Fruit fly (Drosophila melanogaster) whole organism, embryonic: ENCODE data around the gene CG10283.

ENCODE experiments used
- Bgb ChIP-seq: fragments of 200-800 bp; sonication (Bioruptor generic); IDR thresholded peaks from 2 replicates; pipeline ENCODE4 v1.3.6; 2022; ENCODE audit warnings: missing biosample characterization, missing genetic modification characterization; ENCODE audit not compliant: partially characterized antibody
- CG1024 ChIP-seq: fragments of 200-800 bp; sonication (Bioruptor generic); IDR thresholded peaks from 2 replicates; pipeline ENCODE4 v1.3.6; 2022; ENCODE audit warnings: missing biosample characterization, missing genetic modification characterization
- CG11093 ChIP-seq: fragments of 200-800 bp; sonication (Bioruptor generic); IDR thresholded peaks from 3 replicates; pipeline ENCODE4 v1.3.6; 2022; ENCODE audit warnings: missing biosample characterization, missing genetic modification characterization
- CG11695 ChIP-seq: fragments of 200-800 bp; sonication (Bioruptor generic); IDR thresholded peaks from 3 replicates; pipeline ENCODE4 v1.3.6; 2022; ENCODE audit warnings: missing biosample characterization, missing genetic modification characterization
- CG12769 ChIP-seq: fragments of 200-800 bp; sonication (Bioruptor generic); optimal IDR thresholded peaks from 2 replicates; lab custom pipeline; 2019; ENCODE audit warnings: missing biosample characterization, mild to moderate bottlenecking, missing genetic modification characterization, moderate library complexity
- CG14860 ChIP-seq: fragments of 200-800 bp; sonication (Bioruptor generic); IDR thresholded peaks from 3 replicates; pipeline ENCODE4 v1.3.6; 2022; ENCODE audit warnings: missing biosample characterization, missing genetic modification characterization; ENCODE audit not compliant: partially characterized antibody
- CG15011 ChIP-seq: fragments of 200-800 bp; sonication (Bioruptor generic); optimal IDR thresholded peaks from 3 replicates; lab custom pipeline; 2018; ENCODE audit warnings: missing biosample characterization, mild to moderate bottlenecking, missing genetic modification characterization
- CG17612 ChIP-seq: fragments of 200-800 bp; sonication (Bioruptor generic); IDR thresholded peaks from 2 replicates; pipeline ENCODE4 v1.3.6; 2022; ENCODE audit warnings: missing biosample characterization, missing genetic modification characterization
- CG18764 ChIP-seq: fragments of 200-800 bp; sonication (Bioruptor generic); optimal IDR thresholded peaks from 3 replicates; lab custom pipeline; 2016; ENCODE audit warnings: missing biosample characterization, missing genetic modification characterization
- CG2199 ChIP-seq: fragments of 200-800 bp; sonication (Bioruptor generic); IDR thresholded peaks from 3 replicates; pipeline ENCODE4 v1.3.6; 2022; ENCODE audit warnings: missing biosample characterization, missing genetic modification characterization
- CG2712 ChIP-seq: fragments of 200-800 bp; optimal IDR thresholded peaks from 3 replicates; lab custom pipeline; 2019; ENCODE audit warnings: missing biosample characterization, mild to moderate bottlenecking, missing genetic modification characterization, moderate library complexity
- CG30403 ChIP-seq: fragments of 200-800 bp; sonication (Bioruptor generic); optimal IDR thresholded peaks from 3 replicates; lab custom pipeline; 2016; ENCODE audit warnings: missing biosample characterization, missing genetic modification characterization
- CG31365 ChIP-seq: fragments of 200-800 bp; sonication (Bioruptor generic); optimal IDR thresholded peaks from 2 replicates; lab custom pipeline; 2018; ENCODE audit warnings: missing biosample characterization, mild to moderate bottlenecking, missing genetic modification characterization
- CG33213 ChIP-seq: fragments of 200-800 bp; sonication (Bioruptor generic); optimal IDR thresholded peaks from 3 replicates; lab custom pipeline; 2016; ENCODE audit warnings: missing biosample characterization, missing genetic modification characterization
- CG34422 ChIP-seq: fragments of 200-800 bp; sonication (Bioruptor generic); IDR thresholded peaks from 3 replicates; pipeline ENCODE4 v1.3.6; 2022; ENCODE audit warnings: missing biosample characterization, missing genetic modification characterization
- CG4617 ChIP-seq: fragments of 200-800 bp; sonication (Bioruptor generic); optimal IDR thresholded peaks from 3 replicates; lab custom pipeline; 2016; ENCODE audit warnings: missing biosample characterization, missing genetic modification characterization, borderline replicate concordance
- CG6791 ChIP-seq: fragments of 200-800 bp; sonication (Bioruptor generic); IDR thresholded peaks from 3 replicates; pipeline ENCODE4 v1.3.6; 2022; ENCODE audit warnings: missing biosample characterization, missing genetic modification characterization; ENCODE audit not compliant: partially characterized antibody
- CG8290 ChIP-seq, 3 experiments: fragments of 200-800 bp; sonication (Bioruptor generic); optimal IDR thresholded peaks; 2 replicates each; lab custom pipeline; 2016 to 2019; ENCODE audit warnings: missing biosample characterization in 3 of 3, missing genetic modification characterization in 3 of 3, mild to moderate bottlenecking in 2 of 3, moderate library complexity in 1 of 3
- CTCF ChIP-seq: fragments of 200-800 bp; sonication (Bioruptor generic); optimal IDR thresholded peaks from 2 replicates; lab custom pipeline; 2017; ENCODE audit warnings: missing biosample characterization, mild to moderate bottlenecking, missing genetic modification characterization, moderate library complexity
- CkIIα-i1 ChIP-seq: fragments of 200-800 bp; sonication (Bioruptor generic); IDR thresholded peaks from 2 replicates; pipeline ENCODE4 v1.3.6; 2022; ENCODE audit warnings: missing biosample characterization, missing genetic modification characterization
- D ChIP-seq, 2 experiments: fragments of 200-800 bp in 1 of 2; fragments of >200 bp in 1 of 2; sonication (Bioruptor generic) in 1 of 2; optimal IDR thresholded peaks; 2 replicates in 1 of 2; 3 replicates in 1 of 2; lab custom pipeline; 2017; ENCODE audit warnings: mild to moderate bottlenecking in 1 of 2, missing biosample characterization in 1 of 2, missing genetic modification characterization in 1 of 2, missing genetic modification reagents in 1 of 2
- Dp ChIP-seq: fragments of 200-800 bp; sonication (Bioruptor generic); optimal IDR thresholded peaks from 2 replicates; lab custom pipeline; 2018; ENCODE audit warnings: missing biosample characterization, mild to moderate bottlenecking, missing genetic modification characterization, moderate library complexity
- Elba2 ChIP-seq: fragments of 200-800 bp; sonication (Bioruptor generic); optimal IDR thresholded peaks from 3 replicates; lab custom pipeline; 2016; ENCODE audit warnings: missing biosample characterization, missing genetic modification characterization
- Gug ChIP-seq: fragments of 200-800 bp; sonication (Bioruptor generic); IDR thresholded peaks from 4 replicates; pipeline ENCODE4 v1.3.6; 2022; ENCODE audit warnings: missing biosample characterization, missing genetic modification characterization
- Hmx ChIP-seq: fragments of 200-800 bp; sonication (Bioruptor generic); optimal IDR thresholded peaks from 2 replicates; lab custom pipeline; 2016; ENCODE audit warnings: missing biosample characterization, missing genetic modification characterization
- Lhr ChIP-seq: fragments of 200-800 bp; sonication (Bioruptor generic); optimal IDR thresholded peaks from 3 replicates; lab custom pipeline; 2017; ENCODE audit warnings: mild to moderate bottlenecking, missing biosample characterization, missing genetic modification reagents, missing genetic modification characterization
- MBD-R2 ChIP-seq: fragments of 200-800 bp; sonication (Bioruptor generic); IDR thresholded peaks from 2 replicates; pipeline ENCODE4 v1.3.6; 2022; ENCODE audit warnings: missing biosample characterization, missing genetic modification characterization
- Ravus ChIP-seq: fragments of 200-800 bp; sonication (Bioruptor generic); IDR thresholded peaks from 2 replicates; pipeline ENCODE4 v1.3.6; 2022; ENCODE audit warnings: missing biosample characterization, missing genetic modification characterization
- Side ChIP-seq: fragments of 200-800 bp; sonication (Bioruptor generic); optimal IDR thresholded peaks from 2 replicates; lab custom pipeline; 2016; ENCODE audit warnings: missing biosample characterization, missing genetic modification characterization
- Ssrp ChIP-seq: fragments of 200-800 bp; sonication (Bioruptor generic); optimal IDR thresholded peaks from 2 replicates; lab custom pipeline; 2018; ENCODE audit warnings: missing biosample characterization, mild to moderate bottlenecking, missing genetic modification characterization, moderate library complexity
- Tbp ChIP-seq: fragments of >200 bp; optimal IDR thresholded peaks from 2 replicates; lab custom pipeline; 2018; ENCODE audit warnings: missing biosample characterization, missing genetic modification characterization
- ase ChIP-seq: fragments of 200-800 bp; sonication (Bioruptor generic); IDR thresholded peaks from 3 replicates; pipeline ENCODE4 v1.3.6; 2022; ENCODE audit warnings: missing biosample characterization, missing genetic modification characterization
- bbx ChIP-seq: fragments of 200-800 bp; sonication (Bioruptor generic); IDR thresholded peaks from 2 replicates; pipeline ENCODE4 v1.3.6; 2022; ENCODE audit warnings: missing biosample characterization, missing genetic modification characterization; ENCODE audit not compliant: partially characterized antibody
- bcd ChIP-seq: fragments of 200-800 bp; sonication (Bioruptor generic); optimal IDR thresholded peaks from 2 replicates; lab custom pipeline; 2017; ENCODE audit warnings: missing biosample characterization, mild to moderate bottlenecking, missing genetic modification characterization
- ci ChIP-seq: fragments of 200-800 bp; sonication (Bioruptor generic); IDR thresholded peaks from 3 replicates; pipeline ENCODE4 v1.3.6; 2022; ENCODE audit warnings: missing biosample characterization, missing genetic modification characterization
- croc ChIP-seq: fragments of 200-800 bp; sonication (Bioruptor generic); conservative IDR thresholded peaks from 3 replicates; pipeline ENCODE4 v1.3.6; 2022; ENCODE audit warnings: missing biosample characterization, missing genetic modification characterization
- crol ChIP-seq: fragments of 200-800 bp; sonication (Bioruptor generic); IDR thresholded peaks from 2 replicates; pipeline ENCODE4 v1.3.6; 2022; ENCODE audit warnings: missing biosample characterization, missing genetic modification characterization
- da ChIP-seq: fragments of 200-800 bp; sonication (Bioruptor generic); optimal IDR thresholded peaks from 2 replicates; lab custom pipeline; 2016; ENCODE audit warnings: missing biosample characterization, missing genetic modification characterization
- grn ChIP-seq: fragments of 200-800 bp; sonication (Bioruptor generic); optimal IDR thresholded peaks from 3 replicates; lab custom pipeline; 2017; ENCODE audit warnings: missing biosample characterization, missing genetic modification characterization
- hkb ChIP-seq, 2 experiments: fragments of 200-800 bp in 1 of 2; fragments of >200 bp in 1 of 2; sonication (Bioruptor generic) in 1 of 2; IDR thresholded peaks in 1 of 2; optimal IDR thresholded peaks in 1 of 2; 2 replicates each; pipeline versions ENCODE4 v1.3.6 to Lab custom; 2017 to 2022; ENCODE audit warnings: missing biosample characterization in 1 of 2, missing genetic modification characterization in 1 of 2
- insv ChIP-seq, 2 experiments: fragments of 200-800 bp; sonication (Bioruptor generic); optimal IDR thresholded peaks; 3 replicates each; lab custom pipeline; 2016 to 2018; ENCODE audit warnings: missing biosample characterization in 2 of 2, missing genetic modification characterization in 2 of 2
- kni ChIP-seq: fragments of 200-800 bp; sonication (Bioruptor generic); optimal IDR thresholded peaks from 3 replicates; lab custom pipeline; 2017; ENCODE audit warnings: mild to moderate bottlenecking, missing biosample characterization, missing genetic modification reagents, missing genetic modification characterization
- ro ChIP-seq: fragments of 200-800 bp; sonication (Bioruptor generic); IDR thresholded peaks from 2 replicates; pipeline ENCODE4 v1.3.6; 2022; ENCODE audit warnings: missing biosample characterization, missing genetic modification characterization
- run ChIP-seq: fragments of 200-800 bp; sonication (Bioruptor generic); optimal IDR thresholded peaks from 3 replicates; lab custom pipeline; 2018; ENCODE audit warnings: missing biosample characterization, mild to moderate bottlenecking, missing genetic modification characterization
- sd ChIP-seq: fragments of 200-800 bp; sonication (Bioruptor generic); optimal IDR thresholded peaks from 3 replicates; lab custom pipeline; 2018; ENCODE audit warnings: missing biosample characterization, mild to moderate bottlenecking, missing genetic modification characterization, moderate library complexity
- sens-2 ChIP-seq: fragments of 200-800 bp; sonication (Bioruptor generic); IDR thresholded peaks from 2 replicates; pipeline ENCODE4 v1.3.6; 2022; ENCODE audit warnings: missing biosample characterization, missing genetic modification characterization
- slbo ChIP-seq: fragments of 200-800 bp; sonication (Bioruptor generic); IDR thresholded peaks from 2 replicates; pipeline ENCODE4 v1.3.6; 2022; ENCODE audit warnings: missing biosample characterization, missing genetic modification characterization
- sug ChIP-seq: fragments of 200-800 bp; optimal IDR thresholded peaks from 2 replicates; lab custom pipeline; 2019; ENCODE audit warnings: missing biosample characterization, mild to moderate bottlenecking, missing genetic modification characterization, moderate library complexity
- trh ChIP-seq: fragments of 200-800 bp; sonication (Bioruptor generic); optimal IDR thresholded peaks from 2 replicates; lab custom pipeline; 2016; ENCODE audit warnings: missing biosample characterization, missing genetic modification characterization
- yki ChIP-seq: fragments of >200 bp; optimal IDR thresholded peaks from 3 replicates; lab custom pipeline; 2018
- zfh2 ChIP-seq: fragments of 200-800 bp; sonication (Bioruptor generic); optimal IDR thresholded peaks from 2 replicates; lab custom pipeline; 2016; ENCODE audit warnings: missing biosample characterization, missing genetic modification characterization

CG10283 gene

DNA sequence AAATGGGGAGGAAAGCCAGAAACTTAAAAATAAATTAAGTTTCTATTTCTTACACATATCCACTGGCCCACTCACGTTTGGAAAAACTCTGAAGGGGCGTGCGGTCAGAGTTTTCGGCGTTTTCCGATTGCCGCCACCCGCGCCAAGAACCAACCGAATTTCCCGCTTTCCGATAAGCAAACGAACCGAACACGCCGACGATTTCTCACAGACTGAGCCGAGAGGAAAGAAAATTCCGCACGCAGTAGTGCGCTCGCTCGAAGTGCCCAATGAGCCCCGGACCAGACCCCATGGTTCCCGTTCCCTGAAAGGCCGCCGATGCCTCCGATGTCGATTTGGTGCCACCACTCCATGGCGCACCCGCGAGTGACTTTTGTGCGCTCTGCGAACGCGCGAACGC lies 19.4 kb upstream of the CG10283 start, which contains the start of gene kon (continued):
- TF ChIP-seq CG11093 (no peak), Side (GFP tag; lab: Kevin White, UChicago) (no peak), CG33213 (GFP tag; lab: Kevin White, UChicago) (no peak), ase (GFP tag; lab: Robert Waterston, UW) (no peak), bbx (GFP tag; lab: Robert Waterston, UW) (0 out of 2 replicates have a peak, but pooled peaks have one; percentile 21), Tbp (GFP tag; lab: Kevin White, UChicago) (no peak), slbo (GFP tag; lab: Robert Waterston, UW) (0 out of 2 replicates have a peak, but pooled peaks have one; percentile 9), CG18764 (GFP tag; lab: Kevin White, UChicago) (no peak), CG1024 (GFP tag; lab: Robert Waterston, UW) (no peak), CG30403 (no peak), CTCF (no peak), Bgb (GFP tag; lab: Robert Waterston, UW) (peak; percentile 15; the same call in 1 of the 2 replicates), trh (GFP tag; lab: Kevin White, UChicago) (no peak), CG31365 (no peak), CG34422 (GFP tag; lab: Robert Waterston, UW) (peak; percentile 45; the same call in 1 of the 3 replicates), CG8290 (GFP tag; optimal IDR thresholded peaks at IDR 0.05; lab: Kevin White, UChicago) (no peak), CG8290 (tag; optimal IDR thresholded peaks at IDR 0.05; lab: Kevin White, UChicago) (peak in 1 of 2 experiments; percentile 32), Hmx (GFP tag; lab: Kevin White, UChicago) (no peak), Dp (no peak), kni (GFP tag; lab: Kevin White, UChicago) (no peak), Ravus (GFP tag; lab: Robert Waterston, UW) (no peak), croc (GFP tag; lab: Robert Waterston, UW) (no peak), sd (tag; lab: Kevin White, UChicago) (peak; percentile 63), CG6791 (GFP tag; lab: Robert Waterston, UW) (peak; percentile 61; the same call in 2 of the 3 replicates), CG4617 (GFP tag; lab: Kevin White, UChicago) (no peak), Elba2 (no peak), grn (no peak), Ssrp (no peak), CG17612 (GFP tag; lab: Robert Waterston, UW) (no peak), sens-2 (GFP tag; lab: Robert Waterston, UW) (no peak), CG2199 (peak; percentile 92), Gug (GFP tag; lab: Robert Waterston, UW) (no peak), bcd (GFP tag; lab: Kevin White, UChicago) (no peak), zfh2 (GFP tag; lab: Kevin White, UChicago) (no peak), da (GFP tag; lab: Kevin White, UChicago) (no peak), CG2712 (peak; percentile 22), CG11695 (GFP tag; lab: Robert Waterston, UW) (no peak), hkb (optimal IDR thresholded peaks at IDR 0.05; lab: Kevin White, UChicago) (no peak), hkb (GFP tag; IDR thresholded peaks at IDR 0.05; lab: Robert Waterston, UW) (peak; percentile 33; the same call in 1 of the 2 replicates), yki (lab: Kevin White, UChicago) (no peak), Lhr (GFP tag; lab: Kevin White, UChicago) (no peak), ro (no peak), CG12769 (peak; percentile 91), sug (no peak), CG14860 (GFP tag; lab: Robert Waterston, UW) (no peak), crol (GFP tag; lab: Robert Waterston, UW) (peak; percentile 67), CkIIα-i1 (GFP tag; lab: Robert Waterston, UW) (no peak), D (optimal IDR thresholded peaks at IDR 0.05; lab: Kevin White, UChicago) (no peak), D (GFP tag; optimal IDR thresholded peaks at IDR 0.05; lab: Kevin White, UChicago) (no peak), CG15011 (GFP tag; lab: Kevin White, UChicago) (no peak), insv (GFP tag; optimal IDR thresholded peaks at IDR 0.05; lab: Kevin White, UChicago) (no peak), MBD-R2 (GFP tag; lab: Robert Waterston, UW) (no peak), run (tag; lab: Kevin White, UChicago) (no peak), ci (GFP tag; lab: Robert Waterston, UW) (peak; percentile 64)
